Fruit fly (Drosophila melanogaster) whole organism, prepupa: ENCODE measurements around the gene CG16734.

ENCODE experiments used
- Blimp-1 ChIP-seq: fragments of 200-800 bp; sonication (Bioruptor generic); optimal IDR thresholded peaks from 3 replicates; lab custom pipeline; 2017; ENCODE audit warnings: missing biosample characterization, missing genetic modification characterization, mild to moderate bottlenecking, moderate library complexity, missing genetic modification reagents
- CG10669 ChIP-seq: fragments of 200-800 bp; sonication (Bioruptor generic); optimal IDR thresholded peaks from 3 replicates; lab custom pipeline; 2018; ENCODE audit warnings: missing biosample characterization, mild to moderate bottlenecking, missing genetic modification characterization, moderate library complexity
- CG11294 ChIP-seq: fragments of 200-800 bp; sonication (Bioruptor generic); IDR thresholded peaks from 2 replicates; pipeline ENCODE4 v1.3.6; 2022; ENCODE audit warnings: missing biosample characterization, missing genetic modification characterization
- CG11902 ChIP-seq: fragments of 200-800 bp; sonication (Bioruptor generic); optimal IDR thresholded peaks from 3 replicates; lab custom pipeline; 2016; ENCODE audit warnings: missing biosample characterization, missing genetic modification characterization
- CG15336 ChIP-seq: fragments of 200-800 bp; sonication (Bioruptor generic); IDR thresholded peaks from 2 replicates; pipeline ENCODE4 v1.3.6; 2022; ENCODE audit warnings: missing biosample characterization, missing genetic modification characterization
- CG1621 ChIP-seq: fragments of 200-800 bp; sonication (Bioruptor generic); optimal IDR thresholded peaks from 3 replicates; lab custom pipeline; 2018; ENCODE audit warnings: missing biosample characterization, mild to moderate bottlenecking, missing genetic modification characterization
- CG3032 ChIP-seq: fragments of 200-800 bp; optimal IDR thresholded peaks from 2 replicates; lab custom pipeline; 2019; ENCODE audit warnings: missing biosample characterization, mild to moderate bottlenecking, missing genetic modification characterization, moderate library complexity
- CG31627 ChIP-seq: fragments of 200-800 bp; sonication (Bioruptor generic); optimal IDR thresholded peaks from 3 replicates; lab custom pipeline; 2016; ENCODE audit warnings: missing biosample characterization, missing genetic modification characterization
- CG32006 ChIP-seq: fragments of 200-800 bp; sonication (Bioruptor generic); optimal IDR thresholded peaks from 3 replicates; lab custom pipeline; 2017; ENCODE audit warnings: missing biosample characterization, mild to moderate bottlenecking, missing genetic modification characterization
- CG34406 ChIP-seq: fragments of 200-800 bp; sonication (Bioruptor generic); optimal IDR thresholded peaks from 3 replicates; lab custom pipeline; 2016; ENCODE audit warnings: missing biosample characterization, missing genetic modification characterization
- CG3919 ChIP-seq: fragments of 200-800 bp; sonication (Bioruptor generic); optimal IDR thresholded peaks from 3 replicates; lab custom pipeline; 2016; ENCODE audit warnings: missing biosample characterization, missing genetic modification characterization
- CG6163 ChIP-seq: fragments of 200-800 bp; sonication (Bioruptor generic); IDR thresholded peaks from 3 replicates; pipeline ENCODE4 v1.3.6; 2022; ENCODE audit warnings: missing biosample characterization, missing genetic modification characterization
- CG6276 ChIP-seq: fragments of 200-800 bp; sonication (Bioruptor generic); optimal IDR thresholded peaks from 2 replicates; lab custom pipeline; 2017; ENCODE audit warnings: missing biosample characterization, mild to moderate bottlenecking, missing genetic modification characterization
- CG6808 ChIP-seq: fragments of 200-800 bp; sonication (Bioruptor generic); optimal IDR thresholded peaks from 3 replicates; lab custom pipeline; 2017; ENCODE audit warnings: missing biosample characterization, missing genetic modification characterization, mild to moderate bottlenecking, moderate library complexity, missing genetic modification reagents
- CG6854 ChIP-seq: fragments of 200-800 bp; sonication (Bioruptor generic); optimal IDR thresholded peaks from 2 replicates; lab custom pipeline; 2017; ENCODE audit warnings: missing biosample characterization, mild to moderate bottlenecking, missing genetic modification characterization
- CG7368 ChIP-seq: fragments of 200-800 bp; sonication (Bioruptor generic); optimal IDR thresholded peaks from 3 replicates; lab custom pipeline; 2016; ENCODE audit warnings: missing biosample characterization, missing genetic modification characterization
- CG8119 ChIP-seq: fragments of 200-800 bp; sonication (Bioruptor generic); IDR thresholded peaks from 3 replicates; pipeline ENCODE4 v1.3.6; 2022; ENCODE audit warnings: missing biosample characterization, missing genetic modification characterization
- CG8319 ChIP-seq: fragments of 200-800 bp; sonication (Bioruptor generic); optimal IDR thresholded peaks from 3 replicates; lab custom pipeline; 2016; ENCODE audit warnings: missing biosample characterization, missing genetic modification characterization
- CG8632 ChIP-seq: fragments of 200-800 bp; sonication (Bioruptor generic); optimal IDR thresholded peaks from 3 replicates; lab custom pipeline; 2016; ENCODE audit warnings: missing biosample characterization, missing genetic modification characterization
- CG9139 ChIP-seq: fragments of 200-800 bp; sonication (Bioruptor generic); optimal IDR thresholded peaks from 3 replicates; lab custom pipeline; 2017; ENCODE audit warnings: missing biosample characterization, mild to moderate bottlenecking, missing genetic modification characterization
- Eip75B ChIP-seq: fragments of 200-800 bp; sonication (Bioruptor generic); optimal IDR thresholded peaks from 3 replicates; lab custom pipeline; 2016; ENCODE audit warnings: missing biosample characterization, missing genetic modification characterization
- Eip78C ChIP-seq: fragments of 200-800 bp; sonication (Bioruptor generic); peaks from one replicate; lab custom pipeline; 2016; ENCODE audit warnings: missing biosample characterization, missing genetic modification characterization
- Eip93F ChIP-seq: fragments of 200-800 bp; sonication (Bioruptor generic); optimal IDR thresholded peaks from 2 replicates; lab custom pipeline; 2016; ENCODE audit warnings: missing biosample characterization, mild to moderate bottlenecking, missing genetic modification characterization
- Ets21C ChIP-seq: fragments of 200-800 bp; sonication (Bioruptor generic); optimal IDR thresholded peaks from 3 replicates; lab custom pipeline; 2016; ENCODE audit warnings: missing biosample characterization, missing genetic modification characterization
- Ets96B ChIP-seq: fragments of 200-800 bp; optimal IDR thresholded peaks from 2 replicates; lab custom pipeline; 2019; ENCODE audit warnings: missing biosample characterization, mild to moderate bottlenecking, missing genetic modification characterization, moderate library complexity
- Gug ChIP-seq: fragments of 200-800 bp; sonication (Bioruptor generic); IDR thresholded peaks from 2 replicates; pipeline ENCODE4 v1.3.6; 2022; ENCODE audit warnings: missing biosample characterization, missing genetic modification characterization
- Hr38 ChIP-seq: sonication (Bioruptor generic); optimal IDR thresholded peaks from 2 replicates; lab custom pipeline; 2016; ENCODE audit warnings: missing biosample characterization, missing genetic modification characterization
- Hr4 ChIP-seq: fragments of 200-800 bp; sonication (Bioruptor generic); optimal IDR thresholded peaks from 3 replicates; lab custom pipeline; 2016; ENCODE audit warnings: missing biosample characterization, missing genetic modification characterization
- Lpt ChIP-seq: fragments of 200-800 bp; sonication (Bioruptor generic); optimal IDR thresholded peaks from 3 replicates; lab custom pipeline; 2016; ENCODE audit warnings: missing biosample characterization, missing genetic modification characterization
- OdsH ChIP-seq: fragments of 200-800 bp; sonication (Bioruptor generic); optimal IDR thresholded peaks from 3 replicates; lab custom pipeline; 2016; ENCODE audit warnings: missing biosample characterization, missing genetic modification characterization
- Smox ChIP-seq: fragments of 200-800 bp; sonication (Bioruptor generic); optimal IDR thresholded peaks from 3 replicates; lab custom pipeline; 2016; ENCODE audit warnings: missing biosample characterization, missing genetic modification characterization
- Sox102F ChIP-seq: fragments of 200-800 bp; sonication (Bioruptor generic); optimal IDR thresholded peaks from 2 replicates; lab custom pipeline; 2016; ENCODE audit warnings: missing biosample characterization, mild to moderate bottlenecking, missing genetic modification characterization
- acj6 ChIP-seq: fragments of 200-800 bp; sonication (Bioruptor generic); optimal IDR thresholded peaks from 3 replicates; lab custom pipeline; 2016; ENCODE audit warnings: missing biosample characterization, missing genetic modification characterization
- dsx ChIP-seq: fragments of 200-800 bp; optimal IDR thresholded peaks from 3 replicates; lab custom pipeline; 2019; ENCODE audit warnings: missing biosample characterization, mild to moderate bottlenecking, missing genetic modification characterization, moderate library complexity; ENCODE audit not compliant: poor library complexity, severe bottlenecking
- eg ChIP-seq: fragments of 200-800 bp; sonication (Bioruptor generic); IDR thresholded peaks from 3 replicates; pipeline ENCODE4 v1.3.6; 2022; ENCODE audit warnings: missing biosample characterization, missing genetic modification characterization
- esn ChIP-seq: fragments of 200-800 bp; sonication (Bioruptor generic); optimal IDR thresholded peaks from 2 replicates; lab custom pipeline; 2016; ENCODE audit warnings: missing biosample characterization, mild to moderate bottlenecking, missing genetic modification characterization, moderate library complexity
- fd59A ChIP-seq: fragments of 200-800 bp; sonication (Bioruptor generic); optimal IDR thresholded peaks from 2 replicates; lab custom pipeline; 2017; ENCODE audit warnings: missing biosample characterization, mild to moderate bottlenecking, missing genetic modification characterization, missing genetic modification reagents
- fd85E ChIP-seq: fragments of 200-800 bp; sonication (Bioruptor generic); optimal IDR thresholded peaks from 3 replicates; lab custom pipeline; 2016; ENCODE audit warnings: missing biosample characterization, missing genetic modification characterization
- fkh ChIP-seq: fragments of 200-800 bp; sonication (Bioruptor generic); optimal IDR thresholded peaks from 3 replicates; lab custom pipeline; 2017; ENCODE audit warnings: missing biosample characterization, mild to moderate bottlenecking, missing genetic modification characterization, moderate library complexity
- lz ChIP-seq: fragments of 200-800 bp; sonication (Bioruptor generic); optimal IDR thresholded peaks from 3 replicates; lab custom pipeline; 2016; ENCODE audit warnings: missing biosample characterization, missing genetic modification characterization
- net ChIP-seq: fragments of 200-800 bp; sonication (Bioruptor generic); optimal IDR thresholded peaks from 3 replicates; lab custom pipeline; 2016; ENCODE audit warnings: missing biosample characterization, missing genetic modification characterization
- pdm3 ChIP-seq: fragments of 200-800 bp; sonication (Bioruptor generic); optimal IDR thresholded peaks from 3 replicates; lab custom pipeline; 2016; ENCODE audit warnings: missing biosample characterization, missing genetic modification characterization
- salr ChIP-seq, 2 experiments: fragments of 200-800 bp; sonication (Bioruptor generic); optimal IDR thresholded peaks; 3 replicates each; lab custom pipeline; 2016 to 2018; ENCODE audit warnings: missing biosample characterization in 2 of 2, missing genetic modification characterization in 2 of 2, mild to moderate bottlenecking in 1 of 2
- spab ChIP-seq: fragments of 200-800 bp; sonication (Bioruptor generic); optimal IDR thresholded peaks from 2 replicates; lab custom pipeline; 2017; ENCODE audit warnings: missing biosample characterization, mild to moderate bottlenecking, missing genetic modification characterization, missing genetic modification reagents
- svp ChIP-seq: fragments of 200-800 bp; sonication (Bioruptor generic); peaks from one replicate; lab custom pipeline; 2016; ENCODE audit warnings: missing biosample characterization, missing genetic modification characterization
- vri ChIP-seq: fragments of 200-800 bp; sonication (Bioruptor generic); optimal IDR thresholded peaks from 3 replicates; lab custom pipeline; 2016; ENCODE audit warnings: missing biosample characterization, mild to moderate bottlenecking, missing genetic modification characterization

CG16734 gene

DNA sequence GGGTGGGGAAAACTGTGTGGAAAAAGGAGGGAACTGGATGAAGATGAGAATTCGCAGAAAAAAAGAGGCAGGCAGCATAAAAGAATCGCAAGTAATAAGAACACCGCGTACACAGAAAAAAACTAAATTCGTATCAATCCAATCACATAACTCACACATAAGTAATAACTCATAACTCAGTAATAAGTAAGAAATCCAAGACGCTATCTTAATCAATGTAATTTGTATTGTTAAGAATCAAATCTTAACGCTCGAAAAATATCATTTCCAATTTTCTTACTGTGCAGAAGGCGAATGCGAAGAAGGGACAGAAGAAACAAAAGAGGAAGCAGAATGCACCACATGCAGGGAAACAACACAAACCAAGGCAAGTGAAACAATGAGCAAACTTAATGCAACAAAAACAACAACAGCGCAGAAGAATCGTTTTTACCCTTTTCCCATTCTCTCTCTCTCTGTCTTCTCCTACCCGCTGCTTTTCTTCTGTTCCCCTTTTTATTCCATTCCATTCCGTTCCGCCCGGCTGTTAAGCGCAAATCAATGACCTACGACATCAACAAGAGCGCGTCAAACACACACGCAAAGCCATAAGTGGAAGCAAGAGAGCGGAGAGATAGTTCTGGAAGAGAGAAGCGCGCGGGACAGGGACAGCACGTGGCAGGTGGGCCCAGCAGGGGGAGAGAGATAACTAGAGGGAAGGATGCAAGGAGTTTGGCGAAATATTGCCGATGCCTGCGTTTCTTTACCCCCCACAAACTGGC is 25.6 kb upstream of the CG16734 start (continued):
- peak; percentile 99 for TF ChIP-seq esn
- TF ChIP-seq CG11902 (GFP tag; lab: Kevin White, UChicago): peak; percentile 98
- peak; percentile 99 for TF ChIP-seq fd59A (GFP tag; lab: Kevin White, UChicago)
- peak; percentile 99 for TF ChIP-seq CG6163 (GFP tag; lab: Robert Waterston, UW)
- peak; percentile 98 for TF ChIP-seq Ets21C
- peak; percentile 99 for TF ChIP-seq dsx (GFP tag; lab: Kevin White, UChicago)
- peak; percentile 97 for TF ChIP-seq vri (GFP tag; lab: Kevin White, UChicago)
- peak; percentile 96 for TF ChIP-seq CG32006 (GFP tag; lab: Kevin White, UChicago)
- peak; percentile 99 for TF ChIP-seq Sox102F
- peak; percentile 100 for TF ChIP-seq CG3032 (tag; lab: Kevin White, UChicago)
- TF ChIP-seq CG7368 (GFP tag; lab: Kevin White, UChicago): peak; percentile 99
- peak; percentile 98 for TF ChIP-seq CG8319 (GFP tag; lab: Kevin White, UChicago)
- TF ChIP-seq Blimp-1: peak; percentile 95
- peak; percentile 99 for TF ChIP-seq acj6 (GFP tag; lab: Kevin White, UChicago)
- peak; percentile 99 for TF ChIP-seq CG3919 (GFP tag; lab: Kevin White, UChicago)
- TF ChIP-seq CG31627 (GFP tag; lab: Kevin White, UChicago): peak; percentile 99
- TF ChIP-seq OdsH (GFP tag; lab: Kevin White, UChicago): peak; percentile 99
- peak; percentile 100 for TF ChIP-seq svp (GFP tag; lab: Kevin White, UChicago)
- peak; percentile 98 for TF ChIP-seq CG6854
- TF ChIP-seq CG9139 (GFP tag; lab: Kevin White, UChicago): peak; percentile 99
- peak; percentile 100 for TF ChIP-seq Eip78C (GFP tag; lab: Kevin White, UChicago)
- TF ChIP-seq CG10669 (GFP tag; lab: Kevin White, UChicago): peak; percentile 100
- peak; percentile 97 for TF ChIP-seq CG8119 (GFP tag; lab: Robert Waterston, UW)

DNA sequence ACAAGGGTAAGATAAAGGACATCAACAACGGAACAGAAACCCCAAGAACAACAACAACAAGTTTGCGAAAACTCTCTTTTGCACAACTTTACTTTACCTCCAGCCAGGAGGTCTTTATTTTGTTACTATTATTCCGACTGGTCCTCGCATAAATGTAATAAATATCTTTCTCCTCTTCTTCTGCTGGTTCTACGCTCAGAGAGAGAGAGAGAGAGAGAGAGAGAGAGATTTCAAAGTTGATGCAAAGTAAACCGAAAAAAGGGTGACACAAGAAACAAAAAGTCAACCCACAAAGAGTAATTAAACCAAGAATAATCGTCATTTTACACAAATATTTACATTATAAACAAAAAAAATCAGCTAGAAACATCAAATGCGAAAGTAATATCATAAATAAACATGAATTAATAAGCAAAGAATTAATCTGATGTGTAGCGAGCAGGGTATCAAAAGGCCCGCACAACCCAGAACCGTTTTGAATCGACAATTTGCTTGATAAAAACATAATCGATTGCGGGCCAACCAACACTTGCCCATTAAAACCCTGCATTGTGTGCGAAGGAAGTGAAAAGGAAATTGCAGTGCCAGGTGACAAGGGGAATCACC is 24.8 kb upstream of the CG16734 start:
- TF ChIP-seq CG1621 (tag; lab: Kevin White, UChicago) (peak; percentile 37), acj6 (GFP tag; lab: Kevin White, UChicago) (peak; percentile 68), Gug (peak; percentile 40; the same call in 1 of the 2 replicates), Smox (GFP tag; lab: Kevin White, UChicago) (peak; percentile 50), Blimp-1 (no peak), eg (GFP tag; lab: Robert Waterston, UW) (0 out of 3 replicates have a peak, but pooled peaks have one; percentile 9), CG3032 (tag; lab: Kevin White, UChicago) (peak; percentile 48), pdm3 (GFP tag; lab: Kevin White, UChicago) (peak; percentile 59), CG11294 (GFP tag; lab: Robert Waterston, UW) (no peak), spab (GFP tag; lab: Kevin White, UChicago) (peak; percentile 51), CG15336 (GFP tag; lab: Robert Waterston, UW) (peak; percentile 33; the same call in 1 of the 2 replicates), CG31627 (GFP tag; lab: Kevin White, UChicago) (peak; percentile 62), Eip75B (GFP tag; lab: Kevin White, UChicago) (peak; percentile 65), lz (peak; percentile 48), OdsH (GFP tag; lab: Kevin White, UChicago) (peak; percentile 57), fkh (GFP tag; lab: Kevin White, UChicago) (peak; percentile 35), CG9139 (GFP tag; lab: Kevin White, UChicago) (peak; percentile 13), CG8319 (GFP tag; lab: Kevin White, UChicago) (peak; percentile 26), CG6808 (GFP tag; lab: Kevin White, UChicago) (peak; percentile 30), Hr38 (no peak), Eip78C (GFP tag; lab: Kevin White, UChicago) (peak; percentile 89), Lpt (GFP tag; lab: Kevin White, UChicago) (peak; percentile 15), Eip93F (GFP tag; lab: Kevin White, UChicago) (no peak), fd85E (GFP tag; lab: Kevin White, UChicago) (no peak), CG6854 (peak; percentile 35), CG8632 (peak; percentile 37), CG32006 (GFP tag; lab: Kevin White, UChicago) (peak; percentile 37), CG6276 (GFP tag; lab: Kevin White, UChicago) (no peak), CG34406 (GFP tag; lab: Kevin White, UChicago) (peak; percentile 59), net (peak; percentile 49), salr (GFP tag; optimal IDR thresholded peaks at IDR 0.05; lab: Kevin White, UChicago) (peak; percentile 42 to 60), fd59A (GFP tag; lab: Kevin White, UChicago) (peak; percentile 51), Ets96B (tag; lab: Kevin White, UChicago) (peak; percentile 70), Ets21C (peak; percentile 26), Hr4 (GFP tag; lab: Kevin White, UChicago) (peak; percentile 1)
